Worm (Caenorhabditis elegans): ENCODE results near the gene C17G10.10.
A peak's percentile ranks its signal among the peaks of the same experiment; 100 is the strongest.

C17G10.10 gene

ce11 chrII:5572082-5572746 is 27.0 kb downstream of the C17G10.10 start (continued):
- TF ChIP-seq lsy-2 (tag; optimal IDR thresholded peaks at IDR 0.05), result peak in 1 of 2 experiments; percentile 60
- TF ChIP-seq lin-13 (GFP tag; optimal IDR thresholded peaks at IDR 0.05), result peak; percentile 7
- TF ChIP-seq lin-29 (GFP tag; IDR thresholded peaks at IDR 0.05), result no peak
- TF ChIP-seq cey-2 (tag; optimal IDR thresholded peaks at IDR 0.05; ENCODE audit: borderline replicate concordance, insufficient read depth), result peak; percentile 71
- TF ChIP-seq mxl-3 (GFP tag; optimal IDR thresholded peaks at IDR 0.05), result peak; percentile 6
- TF ChIP-seq lin-39 (tag; optimal IDR thresholded peaks at IDR 0.05), result no peak
- no peak for TF ChIP-seq arid-1 (GFP tag; conservative IDR thresholded peaks at IDR 0.05)
- TF ChIP-seq nhr-28 (tag; optimal IDR thresholded peaks at IDR 0.05), result peak; percentile 91
- no peak for TF ChIP-seq ZK546.5 (tag; optimal IDR thresholded peaks at IDR 0.05)
- TF ChIP-seq hmg-1.1 (GFP tag; IDR thresholded peaks at IDR 0.05), result peak; percentile 51
- TF ChIP-seq zfp-3 (GFP tag; conservative IDR thresholded peaks at IDR 0.05), result no peak
- TF ChIP-seq nhr-10 (tag; optimal IDR thresholded peaks at IDR 0.05), result peak; percentile 87
- TF ChIP-seq ces-1 (GFP tag; optimal IDR thresholded peaks at IDR 0.05), result no peak
- peak; percentile 55 for TF ChIP-seq dve-1 (tag; optimal IDR thresholded peaks at IDR 0.05; ENCODE audit: insufficient read depth)
- no peak for TF ChIP-seq nhr-111 (GFP tag; optimal IDR thresholded peaks at IDR 0.05)
- no peak for TF ChIP-seq snpc-1.2 (GFP tag; IDR thresholded peaks at IDR 0.05)
- peak; percentile 61 for TF ChIP-seq nhr-25 (tag; optimal IDR thresholded peaks at IDR 0.05; ENCODE audit: borderline replicate concordance, insufficient read depth)
- TF ChIP-seq hlh-30 (tag; optimal IDR thresholded peaks at IDR 0.05; ENCODE audit: insufficient read depth), result peak; percentile 52
- peak in 1 of 2 experiments; percentile 0 for TF ChIP-seq daf-16 (GFP tag; optimal IDR thresholded peaks at IDR 0.05)
- TF ChIP-seq daf-16 (tag; optimal IDR thresholded peaks at IDR 0.05), result peak; percentile 75
- no peak for TF ChIP-seq lim-7 (GFP tag; IDR thresholded peaks at IDR 0.05)
- TF ChIP-seq mdl-1 (tag; optimal IDR thresholded peaks at IDR 0.05), result peak in 1 of 2 experiments; percentile 46

ce11 chrII:5570272-5570671 is 28.9 kb downstream of the C17G10.10 start, which contains the start of the genes C17C3.1 and C17C3.15:
C17C3.1 (plus strand) TSS chrII:5570572.
C17C3.15 (plus strand) TSS chrII:5570654.
- peak; percentile 76 for TF ChIP-seq nhr-28 (tag; optimal IDR thresholded peaks at IDR 0.05)
- TF ChIP-seq spr-1 (tag; optimal IDR thresholded peaks at IDR 0.05), result no peak

ce11 chrII:5565082-5565623 is 34.0 kb downstream of the C17G10.10 start:
- TF ChIP-seq R02D3.7 (tag; optimal IDR thresholded peaks at IDR 0.05), result no peak
- no peak for TF ChIP-seq Y5F2A.4 (GFP tag; optimal IDR thresholded peaks at IDR 0.05)
- TF ChIP-seq snpc-1.2 (GFP tag; IDR thresholded peaks at IDR 0.05), result no peak
- no peak for TF ChIP-seq hif-1 (tag; optimal IDR thresholded peaks at IDR 0.05)
- no peak for TF ChIP-seq dmd-9 (GFP tag; IDR thresholded peaks at IDR 0.05)
- TF ChIP-seq jun-1 (tag; optimal IDR thresholded peaks at IDR 0.05), result no peak
- TF ChIP-seq madf-9 (GFP tag; conservative IDR thresholded peaks at IDR 0.05), result no peak
- TF ChIP-seq nhr-10 (tag; optimal IDR thresholded peaks at IDR 0.05), result no peak
- TF ChIP-seq snpc-4 (tag; optimal IDR thresholded peaks at IDR 0.05), result no peak
- no peak for TF ChIP-seq spr-3 (GFP tag; optimal IDR thresholded peaks at IDR 0.05)
- TF ChIP-seq nhr-77 (tag; optimal IDR thresholded peaks at IDR 0.05), result no peak
- no peak for TF ChIP-seq sdz-12 (GFP tag; optimal IDR thresholded peaks at IDR 0.05)
- TF ChIP-seq mxl-2 (GFP tag; conservative IDR thresholded peaks at IDR 0.05), result no peak
- TF ChIP-seq saeg-2 (GFP tag; IDR thresholded peaks at IDR 0.05), result no peak
- TF ChIP-seq mxl-3 (GFP tag; optimal IDR thresholded peaks at IDR 0.05), result no peak
- no peak for TF ChIP-seq pqm-1 (tag; optimal IDR thresholded peaks at IDR 0.05)

Measured in whole organism, L4 larva.